Worm (Caenorhabditis elegans): ENCODE measurements around the gene R03E9.2.

DNA sequence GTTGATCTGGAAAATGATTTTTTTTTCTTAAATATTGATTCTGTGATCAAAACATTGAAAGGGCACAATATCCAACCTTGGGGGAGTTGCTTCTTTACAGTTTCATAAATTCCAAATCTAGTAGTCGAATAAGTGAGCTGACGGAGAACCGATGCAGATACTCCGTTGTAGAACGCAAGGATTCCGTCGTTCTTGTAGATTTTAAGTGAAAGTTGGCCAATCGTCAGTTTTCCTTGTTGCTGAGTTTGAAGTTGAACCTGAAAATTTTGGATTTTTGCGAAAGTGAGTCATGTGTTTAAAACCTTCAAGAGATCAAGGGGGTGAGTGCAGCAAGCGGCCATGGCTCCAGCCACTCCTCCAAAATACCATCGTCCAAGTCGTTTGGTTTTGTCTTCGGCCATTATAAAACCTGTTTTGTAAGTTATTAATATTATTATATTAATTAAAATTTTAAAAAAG lies 7.8 kb downstream of the R03E9.2 start, which contains the start of gene slc-25A10:
- no peak for TF ChIP-seq med-1 (GFP tag; optimal IDR thresholded peaks at IDR 0.05; ENCODE audit: insufficient read depth)
- no peak for TF ChIP-seq cog-1 (tag; optimal IDR thresholded peaks at IDR 0.05)
- TF ChIP-seq ztf-29 (GFP tag; IDR thresholded peaks at IDR 0.05): no peak
- no peak for TF ChIP-seq flt-1 (GFP tag; IDR thresholded peaks at IDR 0.05)
